Fruit fly (Drosophila melanogaster) whole organism, embryonic: ENCODE measurements around the gene EloB.

ENCODE experiments used
- Bgb ChIP-seq: fragments of 200-800 bp; sonication (Bioruptor generic); IDR thresholded peaks from 2 replicates; pipeline ENCODE4 v1.3.6; 2022; ENCODE audit warnings: missing biosample characterization, missing genetic modification characterization; ENCODE audit not compliant: partially characterized antibody
- CG10431 ChIP-seq: fragments of 200-800 bp; sonication (Bioruptor generic); optimal IDR thresholded peaks from 3 replicates; lab custom pipeline; 2018; ENCODE audit warnings: missing biosample characterization, mild to moderate bottlenecking, missing genetic modification characterization
- CG11456 ChIP-seq: fragments of 200-800 bp; sonication (Bioruptor generic); IDR thresholded peaks from 3 replicates; pipeline ENCODE4 v1.3.6; 2022; ENCODE audit warnings: missing biosample characterization, missing genetic modification characterization
- CG12071 ChIP-seq: fragments of 200-800 bp; sonication (Bioruptor generic); optimal IDR thresholded peaks from 3 replicates; lab custom pipeline; 2018; ENCODE audit warnings: missing biosample characterization, mild to moderate bottlenecking, missing genetic modification characterization
- CG1233 ChIP-seq: fragments of 200-800 bp; sonication (Bioruptor generic); optimal IDR thresholded peaks from 4 replicates; lab custom pipeline; 2018; ENCODE audit warnings: missing biosample characterization, mild to moderate bottlenecking, missing genetic modification characterization
- CG12659 ChIP-seq: fragments of 200-800 bp; sonication (Bioruptor generic); optimal IDR thresholded peaks from 3 replicates; lab custom pipeline; 2017; ENCODE audit warnings: mild to moderate bottlenecking, missing biosample characterization, missing genetic modification reagents, missing genetic modification characterization
- CG13624 ChIP-seq: fragments of 200-800 bp; sonication (Bioruptor generic); optimal IDR thresholded peaks from 2 replicates; lab custom pipeline; 2016; ENCODE audit warnings: missing biosample characterization, missing genetic modification characterization
- CG14441 ChIP-seq: fragments of 200-800 bp; sonication (Bioruptor generic); IDR thresholded peaks from 2 replicates; pipeline ENCODE4 v1.3.6; 2022; ENCODE audit warnings: missing biosample characterization, missing genetic modification characterization
- CG14710 ChIP-seq: fragments of 200-800 bp; sonication (Bioruptor generic); optimal IDR thresholded peaks from 3 replicates; lab custom pipeline; 2019; ENCODE audit warnings: missing biosample characterization, mild to moderate bottlenecking, missing genetic modification characterization, moderate library complexity
- CG15514 ChIP-seq: fragments of 200-800 bp; sonication (Bioruptor generic); optimal IDR thresholded peaks from 3 replicates; lab custom pipeline; 2017; ENCODE audit warnings: missing biosample characterization, missing genetic modification characterization, mild to moderate bottlenecking, moderate library complexity, missing genetic modification reagents
- CG2116 ChIP-seq: fragments of 200-800 bp; sonication (Bioruptor generic); optimal IDR thresholded peaks from 3 replicates; lab custom pipeline; 2018; ENCODE audit warnings: missing biosample characterization, mild to moderate bottlenecking, missing genetic modification characterization
- CG2889 ChIP-seq: fragments of 200-800 bp; sonication (Bioruptor generic); IDR thresholded peaks from 3 replicates; pipeline ENCODE4 v1.3.6; 2022; ENCODE audit warnings: missing biosample characterization, missing genetic modification characterization
- CG3407 ChIP-seq: fragments of 200-800 bp; sonication (Bioruptor generic); optimal IDR thresholded peaks from 2 replicates; lab custom pipeline; 2018; ENCODE audit warnings: missing biosample characterization, mild to moderate bottlenecking, missing genetic modification characterization
- CG4617 ChIP-seq: fragments of 200-800 bp; sonication (Bioruptor generic); optimal IDR thresholded peaks from 3 replicates; lab custom pipeline; 2016; ENCODE audit warnings: missing biosample characterization, missing genetic modification characterization, borderline replicate concordance
- CG6654 ChIP-seq: fragments of 200-800 bp; sonication (Bioruptor generic); optimal IDR thresholded peaks from 2 replicates; lab custom pipeline; 2017; ENCODE audit warnings: missing biosample characterization, mild to moderate bottlenecking, missing genetic modification characterization
- CG8388 ChIP-seq: fragments of 200-800 bp; sonication (Bioruptor generic); optimal IDR thresholded peaks from 2 replicates; lab custom pipeline; 2019; ENCODE audit warnings: missing biosample characterization, mild to moderate bottlenecking, missing genetic modification characterization, moderate library complexity
- CG9876 ChIP-seq: fragments of 200-800 bp; sonication (Bioruptor generic); optimal IDR thresholded peaks from 2 replicates; lab custom pipeline; 2016; ENCODE audit warnings: missing biosample characterization, missing genetic modification characterization
- HmgZ ChIP-seq: fragments of 200-800 bp; sonication (Bioruptor generic); optimal IDR thresholded peaks from 2 replicates; lab custom pipeline; 2018; ENCODE audit warnings: missing biosample characterization, mild to moderate bottlenecking, missing genetic modification characterization
- Hsf ChIP-seq: fragments of 200-800 bp; sonication (Bioruptor generic); optimal IDR thresholded peaks from 3 replicates; lab custom pipeline; 2016; ENCODE audit warnings: missing biosample characterization, missing genetic modification characterization
- MBD-R2 ChIP-seq: fragments of 200-800 bp; sonication (Bioruptor generic); IDR thresholded peaks from 2 replicates; pipeline ENCODE4 v1.3.6; 2022; ENCODE audit warnings: missing biosample characterization, missing genetic modification characterization
- MESR4 ChIP-seq: fragments of 200-800 bp; sonication (Bioruptor generic); optimal IDR thresholded peaks from 2 replicates; lab custom pipeline; 2018; ENCODE audit warnings: missing biosample characterization, mild to moderate bottlenecking, missing genetic modification characterization, moderate library complexity
- Med ChIP-seq: fragments of 200-800 bp; sonication (Bioruptor generic); peaks from one replicate; lab custom pipeline; 2016; ENCODE audit warnings: missing biosample characterization, missing genetic modification characterization, mild to moderate bottlenecking, inconsistent platforms, moderate library complexity
- Mes4 ChIP-seq: fragments of 200-800 bp; sonication (Bioruptor generic); optimal IDR thresholded peaks from 2 replicates; lab custom pipeline; 2016; ENCODE audit warnings: missing biosample characterization, missing genetic modification characterization
- NfI ChIP-seq: fragments of 200-800 bp; sonication (Bioruptor generic); optimal IDR thresholded peaks from 3 replicates; lab custom pipeline; 2018; ENCODE audit warnings: missing biosample characterization, mild to moderate bottlenecking, missing genetic modification characterization, moderate library complexity
- Pdp1 ChIP-seq, 2 experiments: fragments of 200-800 bp; sonication (Bioruptor generic); optimal IDR thresholded peaks; 3 replicates each; lab custom pipeline; 2016; ENCODE audit warnings: missing biosample characterization in 2 of 2, missing genetic modification characterization in 2 of 2, mild to moderate bottlenecking in 1 of 2, moderate library complexity in 1 of 2
- Sry-δ ChIP-seq: fragments of 200-800 bp; sonication (Bioruptor generic); optimal IDR thresholded peaks from 2 replicates; lab custom pipeline; 2016; ENCODE audit warnings: missing biosample characterization, missing genetic modification characterization
- bowl ChIP-seq: fragments of 200-800 bp; sonication (Bioruptor generic); IDR thresholded peaks from 2 replicates; pipeline ENCODE4 v1.3.6; 2022; ENCODE audit warnings: missing biosample characterization, missing genetic modification characterization
- br ChIP-seq: fragments of >200 bp; optimal IDR thresholded peaks from 2 replicates; lab custom pipeline; 2017
- cg ChIP-seq: fragments of 200-800 bp; sonication (Bioruptor generic); optimal IDR thresholded peaks from 3 replicates; lab custom pipeline; 2019; ENCODE audit warnings: missing biosample characterization, mild to moderate bottlenecking, missing genetic modification characterization, moderate library complexity
- crol ChIP-seq: fragments of 200-800 bp; sonication (Bioruptor generic); IDR thresholded peaks from 2 replicates; pipeline ENCODE4 v1.3.6; 2022; ENCODE audit warnings: missing biosample characterization, missing genetic modification characterization
- dmrt11E ChIP-seq: fragments of 200-800 bp; sonication (Bioruptor generic); optimal IDR thresholded peaks from 3 replicates; lab custom pipeline; 2018; ENCODE audit warnings: missing biosample characterization, mild to moderate bottlenecking, missing genetic modification characterization, moderate library complexity
- fd102C ChIP-seq: fragments of 200-800 bp; sonication (Bioruptor generic); optimal IDR thresholded peaks from 2 replicates; lab custom pipeline; 2018; ENCODE audit warnings: missing biosample characterization, mild to moderate bottlenecking, missing genetic modification characterization, moderate library complexity
- gfzf ChIP-seq: fragments of 200-800 bp; sonication (Bioruptor generic); optimal IDR thresholded peaks from 2 replicates; lab custom pipeline; 2016; ENCODE audit warnings: missing biosample characterization, mild to moderate bottlenecking, missing genetic modification characterization, moderate library complexity
- grau ChIP-seq: fragments of 200-800 bp; optimal IDR thresholded peaks from 3 replicates; lab custom pipeline; 2019; ENCODE audit warnings: missing biosample characterization, mild to moderate bottlenecking, missing genetic modification characterization, moderate library complexity
- h ChIP-seq: fragments of >200 bp; optimal IDR thresholded peaks from 2 replicates; lab custom pipeline; 2017
- insv ChIP-seq, 2 experiments: fragments of 200-800 bp; sonication (Bioruptor generic); optimal IDR thresholded peaks; 3 replicates each; lab custom pipeline; 2016 to 2018; ENCODE audit warnings: missing biosample characterization in 2 of 2, missing genetic modification characterization in 2 of 2
- lab ChIP-seq: fragments of 200-800 bp; sonication (Bioruptor generic); optimal IDR thresholded peaks from 3 replicates; lab custom pipeline; 2017; ENCODE audit warnings: missing biosample characterization, missing genetic modification characterization, mild to moderate bottlenecking, moderate library complexity, missing genetic modification reagents
- lov ChIP-seq, 2 experiments: fragments of 200-800 bp in 1 of 2; fragments of >200 bp in 1 of 2; sonication (Bioruptor generic) in 1 of 2; IDR thresholded peaks in 1 of 2; optimal IDR thresholded peaks in 1 of 2; 2 replicates in 1 of 2; 3 replicates in 1 of 2; pipeline versions ENCODE4 v1.3.6 to Lab custom; 2017 to 2022; ENCODE audit warnings: missing biosample characterization in 1 of 2, missing genetic modification characterization in 1 of 2
- nom ChIP-seq: fragments of 200-800 bp; sonication (Bioruptor generic); optimal IDR thresholded peaks from 2 replicates; lab custom pipeline; 2017; ENCODE audit warnings: missing biosample characterization, missing genetic modification characterization, mild to moderate bottlenecking, moderate library complexity, missing genetic modification reagents
- onecut ChIP-seq: fragments of 200-800 bp; sonication (Bioruptor generic); IDR thresholded peaks from 2 replicates; pipeline ENCODE4 v1.3.6; 2022; ENCODE audit warnings: missing biosample characterization, missing genetic modification characterization
- row ChIP-seq: fragments of 200-800 bp; sonication (Bioruptor generic); IDR thresholded peaks from 3 replicates; pipeline ENCODE4 v1.3.6; 2022; ENCODE audit warnings: missing biosample characterization, missing genetic modification characterization
- schlank ChIP-seq: fragments of 200-800 bp; sonication (Bioruptor generic); optimal IDR thresholded peaks from 2 replicates; lab custom pipeline; 2018; ENCODE audit warnings: missing biosample characterization, mild to moderate bottlenecking, missing genetic modification characterization
- sd ChIP-seq: fragments of 200-800 bp; sonication (Bioruptor generic); optimal IDR thresholded peaks from 3 replicates; lab custom pipeline; 2018; ENCODE audit warnings: missing biosample characterization, mild to moderate bottlenecking, missing genetic modification characterization, moderate library complexity
- sna ChIP-seq: fragments of 200-800 bp; sonication (Bioruptor generic); IDR thresholded peaks from 2 replicates; pipeline ENCODE4 v1.3.6; 2022; ENCODE audit warnings: missing biosample characterization, missing genetic modification characterization; ENCODE audit not compliant: partially characterized antibody
- sug ChIP-seq: fragments of 200-800 bp; optimal IDR thresholded peaks from 2 replicates; lab custom pipeline; 2019; ENCODE audit warnings: missing biosample characterization, mild to moderate bottlenecking, missing genetic modification characterization, moderate library complexity
- trem ChIP-seq: fragments of 200-800 bp; optimal IDR thresholded peaks from 3 replicates; lab custom pipeline; 2019; ENCODE audit warnings: missing biosample characterization, mild to moderate bottlenecking, missing genetic modification characterization, moderate library complexity
- tx ChIP-seq: fragments of 200-800 bp; sonication (Bioruptor generic); optimal IDR thresholded peaks from 2 replicates; lab custom pipeline; 2016; ENCODE audit warnings: missing biosample characterization, missing genetic modification characterization
- unc-4 ChIP-seq: fragments of 200-800 bp; sonication (Bioruptor generic); IDR thresholded peaks from 2 replicates; pipeline ENCODE4 v1.3.6; 2022; ENCODE audit warnings: missing biosample characterization, missing genetic modification characterization; ENCODE audit not compliant: partially characterized antibody
- usp ChIP-seq: fragments of >200 bp; optimal IDR thresholded peaks from 2 replicates; lab custom pipeline; 2017; ENCODE audit warnings: missing biosample characterization, missing genetic modification characterization
- vvl ChIP-seq: fragments of 200-800 bp; sonication (Bioruptor generic); IDR thresholded peaks from 2 replicates; pipeline ENCODE4 v1.3.6; 2022; ENCODE audit warnings: missing biosample characterization, missing genetic modification characterization
- yki ChIP-seq: fragments of >200 bp; optimal IDR thresholded peaks from 3 replicates; lab custom pipeline; 2018

EloB gene

dm6 chr3R:20585566-20585965 lies 5.9 kb upstream of the EloB start, which contains the start of gene CG16953 (continued):
- TF ChIP-seq CG8388 (no peak), sug (tag; lab: Kevin White, UChicago) (peak; percentile 1), CG3407 (no peak), unc-4 (GFP tag; lab: Robert Waterston, UW) (0 out of 2 replicates have a peak, but pooled peaks have one; percentile 19), usp (no peak), Sry-δ (GFP tag; lab: Kevin White, UChicago) (peak; percentile 21), cg (peak; percentile 2), sna (GFP tag; lab: Robert Waterston, UW) (no peak), CG15514 (GFP tag; lab: Kevin White, UChicago) (peak; percentile 20), tx (GFP tag; lab: Kevin White, UChicago) (no peak), CG14710 (tag; lab: Kevin White, UChicago) (peak; percentile 24), dmrt11E (tag; lab: Kevin White, UChicago) (no peak), CG14441 (GFP tag; lab: Robert Waterston, UW) (no peak), insv (GFP tag; optimal IDR thresholded peaks at IDR 0.05; lab: Kevin White, UChicago) (no peak), CG1233 (GFP tag; lab: Kevin White, UChicago) (no peak), NfI (GFP tag; lab: Kevin White, UChicago) (no peak), crol (GFP tag; lab: Robert Waterston, UW) (peak; percentile 20; the same call in 1 of the 2 replicates), fd102C (GFP tag; lab: Kevin White, UChicago) (no peak), CG9876 (no peak), Mes4 (GFP tag; lab: Kevin White, UChicago) (no peak), CG13624 (GFP tag; lab: Kevin White, UChicago) (peak; percentile 41), Hsf (no peak), onecut (no peak), CG6654 (GFP tag; lab: Kevin White, UChicago) (no peak), CG12071 (GFP tag; lab: Kevin White, UChicago) (no peak), trem (tag; lab: Kevin White, UChicago) (peak; percentile 50), h (lab: Kevin White, UChicago) (no peak), Bgb (no peak), CG10431 (GFP tag; lab: Kevin White, UChicago) (no peak), sd (no peak), CG12659 (GFP tag; lab: Kevin White, UChicago) (peak; percentile 41), CG2116 (GFP tag; lab: Kevin White, UChicago) (peak; percentile 15), CG2889 (GFP tag; lab: Robert Waterston, UW) (no peak), CG11456 (GFP tag; lab: Robert Waterston, UW) (no peak), HmgZ (tag; lab: Kevin White, UChicago) (peak; percentile 35), grau (tag; lab: Kevin White, UChicago) (peak; percentile 2), MBD-R2 (GFP tag; lab: Robert Waterston, UW) (peak; percentile 38; the same call in 1 of the 2 replicates), row (no peak), Med (GFP tag; lab: Kevin White, UChicago) (peak; percentile 43), schlank (no peak), br (lab: Kevin White, UChicago) (no peak), lab (GFP tag; lab: Kevin White, UChicago) (no peak), CG4617 (GFP tag; lab: Kevin White, UChicago) (peak; percentile 81), nom (GFP tag; lab: Kevin White, UChicago) (peak; percentile 10), yki (lab: Kevin White, UChicago) (no peak), gfzf (GFP tag; lab: Kevin White, UChicago) (peak; percentile 84), bowl (GFP tag; lab: Robert Waterston, UW) (no peak), lov (optimal IDR thresholded peaks at IDR 0.05; lab: Kevin White, UChicago) (no peak), lov (GFP tag; IDR thresholded peaks at IDR 0.05; lab: Robert Waterston, UW) (no peak), MESR4 (peak; percentile 89), Pdp1 (GFP tag; optimal IDR thresholded peaks at IDR 0.05; lab: Kevin White, UChicago) (peak in 1 of 2 experiments; percentile 75), vvl (no peak)
